Fruit fly (Drosophila melanogaster) whole organism, pupa: Measurements from ENCODE around the gene CG8927.

Source experiments
- CG13204 ChIP-seq: fragments of 200-800 bp; sonication (Bioruptor generic); optimal IDR thresholded peaks from 2 replicates; lab custom pipeline; 2018; ENCODE audit warnings: missing biosample characterization, mild to moderate bottlenecking, missing genetic modification characterization, moderate library complexity
- CG17806 ChIP-seq: fragments of 200-800 bp; sonication (Bioruptor generic); optimal IDR thresholded peaks from 2 replicates; lab custom pipeline; 2018; ENCODE audit warnings: missing biosample characterization, mild to moderate bottlenecking, missing genetic modification characterization, moderate library complexity
- CG4496 ChIP-seq: fragments of 200-800 bp; sonication (Bioruptor generic); IDR thresholded peaks from 3 replicates; pipeline ENCODE4 v1.3.6; 2022; ENCODE audit warnings: missing biosample characterization, missing genetic modification characterization
- EcR ChIP-seq: fragments of 200-800 bp; sonication (Bioruptor generic); optimal IDR thresholded peaks from 3 replicates; lab custom pipeline; 2019; ENCODE audit warnings: missing biosample characterization, missing genetic modification characterization, mild to moderate bottlenecking, moderate library complexity, missing genetic modification reagents
- Pif1B ChIP-seq: fragments of 200-800 bp; sonication (Bioruptor generic); optimal IDR thresholded peaks from 3 replicates; lab custom pipeline; 2016; ENCODE audit warnings: missing biosample characterization, missing genetic modification characterization
- rn ChIP-seq: fragments of 200-800 bp; sonication (Bioruptor generic); IDR thresholded peaks from 2 replicates; pipeline ENCODE4 v1.3.6; 2022; ENCODE audit warnings: missing biosample characterization, missing genetic modification characterization

- TF ChIP-seq rn (GFP tag; lab: Robert Waterston, UW) (no peak), CG17806 (tag; lab: Kevin White, UChicago) (peak; percentile 17), Pif1B (GFP tag; lab: Kevin White, UChicago) (no peak), CG13204 (GFP tag; lab: Kevin White, UChicago) (no peak), EcR (GFP tag; lab: Kevin White, UChicago) (no peak), CG4496 (GFP tag; lab: Robert Waterston, UW) (no peak)
Observed at dm6 chr3R:16214474-16215318, 33.9 kb downstream of the CG8927 start.
